Fruit fly (Drosophila melanogaster) whole organism, embryonic: ENCODE data around the gene zyd.

ENCODE experiments used
- ATbp ChIP-seq: fragments of 200-800 bp; sonication (Bioruptor generic); optimal IDR thresholded peaks from 2 replicates; lab custom pipeline; 2017; ENCODE audit warnings: missing biosample characterization, mild to moderate bottlenecking, missing genetic modification characterization, missing genetic modification reagents
- Adf1 ChIP-seq: fragments of 200-800 bp; sonication (Bioruptor generic); IDR thresholded peaks from 2 replicates; pipeline ENCODE4 v1.3.6; 2022; ENCODE audit warnings: missing biosample characterization, missing genetic modification characterization
- Atf-2 ChIP-seq: fragments of 200-800 bp; sonication (Bioruptor generic); optimal IDR thresholded peaks from 2 replicates; lab custom pipeline; 2016; ENCODE audit warnings: missing biosample characterization, missing genetic modification characterization
- Atf6 ChIP-seq: fragments of 200-800 bp; sonication (Bioruptor generic); IDR thresholded peaks from 2 replicates; pipeline ENCODE4 v1.3.6; 2022; ENCODE audit warnings: missing biosample characterization, missing genetic modification characterization
- BEAF-32 ChIP-seq: fragments of 200-800 bp; sonication (Bioruptor generic); optimal IDR thresholded peaks from 3 replicates; lab custom pipeline; 2017; ENCODE audit warnings: missing biosample characterization, missing genetic modification characterization, mild to moderate bottlenecking, moderate library complexity, missing genetic modification reagents
- Bdp1 ChIP-seq: fragments of 200-800 bp; sonication (Bioruptor generic); optimal IDR thresholded peaks from 3 replicates; lab custom pipeline; 2016; ENCODE audit warnings: missing biosample characterization, missing genetic modification characterization
- Blimp-1 ChIP-seq: fragments of 200-800 bp; sonication (Bioruptor generic); optimal IDR thresholded peaks from 3 replicates; lab custom pipeline; 2018; ENCODE audit warnings: missing biosample characterization, missing genetic modification characterization, mild to moderate bottlenecking, moderate library complexity, missing genetic modification reagents
- Bteb2 ChIP-seq: fragments of 200-800 bp; sonication (Bioruptor generic); optimal IDR thresholded peaks from 2 replicates; lab custom pipeline; 2016; ENCODE audit warnings: missing biosample characterization, missing genetic modification characterization
- CG10979 ChIP-seq: fragments of 200-800 bp; sonication (Bioruptor generic); optimal IDR thresholded peaks from 2 replicates; lab custom pipeline; 2018; ENCODE audit warnings: missing biosample characterization, mild to moderate bottlenecking, missing genetic modification characterization, moderate library complexity
- CG14667 ChIP-seq: fragments of 200-800 bp; sonication (Bioruptor generic); IDR thresholded peaks from 2 replicates; pipeline ENCODE4 v1.3.6; 2022; ENCODE audit warnings: missing biosample characterization, missing genetic modification characterization
- CG14965 ChIP-seq: fragments of 200-800 bp; sonication (Bioruptor generic); optimal IDR thresholded peaks from 2 replicates; lab custom pipeline; 2016; ENCODE audit warnings: missing biosample characterization, missing genetic modification characterization, borderline replicate concordance
- CG1529 ChIP-seq: fragments of 200-800 bp; sonication (Bioruptor generic); optimal IDR thresholded peaks from 3 replicates; lab custom pipeline; 2018; ENCODE audit warnings: missing biosample characterization, missing genetic modification characterization
- CG17328 ChIP-seq: fragments of 200-800 bp; sonication (Bioruptor generic); IDR thresholded peaks from 2 replicates; pipeline ENCODE4 v1.3.6; 2022; ENCODE audit warnings: missing biosample characterization, missing genetic modification characterization
- CG31388 ChIP-seq: fragments of 200-800 bp; sonication (Bioruptor generic); optimal IDR thresholded peaks from 2 replicates; lab custom pipeline; 2016; ENCODE audit warnings: missing biosample characterization, missing genetic modification characterization
- CG33557 ChIP-seq: fragments of 200-800 bp; sonication (Bioruptor generic); optimal IDR thresholded peaks from 2 replicates; lab custom pipeline; 2019; ENCODE audit warnings: missing biosample characterization, mild to moderate bottlenecking, missing genetic modification characterization, moderate library complexity
- CG6854 ChIP-seq: fragments of 200-800 bp; sonication (Bioruptor generic); optimal IDR thresholded peaks from 3 replicates; lab custom pipeline; 2017; ENCODE audit warnings: missing biosample characterization, mild to moderate bottlenecking, missing genetic modification characterization
- CG7556 ChIP-seq: fragments of 200-800 bp; sonication (Bioruptor generic); optimal IDR thresholded peaks from 2 replicates; lab custom pipeline; 2017; ENCODE audit warnings: missing biosample characterization, mild to moderate bottlenecking, missing genetic modification characterization
- CG8089 ChIP-seq: fragments of 200-800 bp; sonication (Bioruptor generic); optimal IDR thresholded peaks from 3 replicates; lab custom pipeline; 2016; ENCODE audit warnings: missing biosample characterization, missing genetic modification characterization
- CTCF ChIP-seq: fragments of 200-800 bp; sonication (Bioruptor generic); optimal IDR thresholded peaks from 2 replicates; lab custom pipeline; 2017; ENCODE audit warnings: missing biosample characterization, mild to moderate bottlenecking, missing genetic modification characterization, moderate library complexity
- D19A ChIP-seq: fragments of 200-800 bp; optimal IDR thresholded peaks from 3 replicates; lab custom pipeline; 2019; ENCODE audit warnings: missing biosample characterization, mild to moderate bottlenecking, missing genetic modification characterization, moderate library complexity
- Dbx ChIP-seq: fragments of 200-800 bp; sonication (Bioruptor generic); IDR thresholded peaks from 3 replicates; pipeline ENCODE4 v1.3.6; 2022; ENCODE audit warnings: missing biosample characterization, missing genetic modification characterization
- Dek ChIP-seq: fragments of 200-800 bp; sonication (Bioruptor generic); optimal IDR thresholded peaks from 3 replicates; lab custom pipeline; 2019; ENCODE audit warnings: missing biosample characterization, mild to moderate bottlenecking, missing genetic modification characterization, moderate library complexity
- Dp ChIP-seq: fragments of 200-800 bp; sonication (Bioruptor generic); optimal IDR thresholded peaks from 2 replicates; lab custom pipeline; 2018; ENCODE audit warnings: missing biosample characterization, mild to moderate bottlenecking, missing genetic modification characterization, moderate library complexity
- ERR ChIP-seq: fragments of 200-800 bp; sonication (Bioruptor generic); optimal IDR thresholded peaks from 2 replicates; lab custom pipeline; 2016; ENCODE audit warnings: missing biosample characterization, missing genetic modification characterization
- Eip74EF ChIP-seq, 2 experiments: fragments of 200-800 bp in 1 of 2; fragments of >200 bp in 1 of 2; sonication (Bioruptor generic) in 1 of 2; optimal IDR thresholded peaks; 2 replicates each; lab custom pipeline; 2017 to 2019; ENCODE audit warnings: missing biosample characterization in 2 of 2, missing genetic modification characterization in 2 of 2, mild to moderate bottlenecking in 1 of 2, moderate library complexity in 1 of 2
- HHEX ChIP-seq: fragments of 200-800 bp; sonication (Bioruptor generic); optimal IDR thresholded peaks from 3 replicates; lab custom pipeline; 2017; ENCODE audit warnings: missing biosample characterization, mild to moderate bottlenecking, missing genetic modification characterization, missing genetic modification reagents
- HLH4C ChIP-seq: fragments of 200-800 bp; sonication (Bioruptor generic); IDR thresholded peaks from 3 replicates; pipeline ENCODE4 v1.3.6; 2022; ENCODE audit warnings: missing biosample characterization, missing genetic modification characterization; ENCODE audit not compliant: partially characterized antibody
- HmgD ChIP-seq: fragments of 200-800 bp; sonication (Bioruptor generic); optimal IDR thresholded peaks from 3 replicates; lab custom pipeline; 2016; ENCODE audit warnings: missing biosample characterization, missing genetic modification characterization
- Six4 ChIP-seq: fragments of 200-800 bp; sonication (Bioruptor generic); optimal IDR thresholded peaks from 2 replicates; lab custom pipeline; 2016; ENCODE audit warnings: missing biosample characterization, missing genetic modification characterization
- Tbp ChIP-seq: fragments of >200 bp; optimal IDR thresholded peaks from 2 replicates; lab custom pipeline; 2018; ENCODE audit warnings: missing biosample characterization, missing genetic modification characterization
- Xrp1 ChIP-seq: fragments of 200-800 bp; sonication (Bioruptor generic); IDR thresholded peaks from 2 replicates; pipeline ENCODE4 v1.3.6; 2022; ENCODE audit warnings: missing biosample characterization, missing genetic modification characterization
- ab ChIP-seq: fragments of 200-800 bp; sonication (Bioruptor generic); optimal IDR thresholded peaks from 2 replicates; lab custom pipeline; 2016; ENCODE audit warnings: missing biosample characterization, missing genetic modification characterization
- al ChIP-seq: fragments of 200-800 bp; sonication (Bioruptor generic); IDR thresholded peaks from 2 replicates; pipeline ENCODE4 v1.3.6; 2022; ENCODE audit warnings: missing biosample characterization, missing genetic modification characterization
- az2 ChIP-seq: fragments of 200-800 bp; sonication (Bioruptor generic); optimal IDR thresholded peaks from 3 replicates; lab custom pipeline; 2016; ENCODE audit warnings: missing biosample characterization, missing genetic modification characterization
- bbx ChIP-seq: fragments of 200-800 bp; sonication (Bioruptor generic); IDR thresholded peaks from 2 replicates; pipeline ENCODE4 v1.3.6; 2022; ENCODE audit warnings: missing biosample characterization, missing genetic modification characterization; ENCODE audit not compliant: partially characterized antibody
- br ChIP-seq: fragments of >200 bp; optimal IDR thresholded peaks from 2 replicates; lab custom pipeline; 2017
- croc ChIP-seq: fragments of 200-800 bp; sonication (Bioruptor generic); conservative IDR thresholded peaks from 3 replicates; pipeline ENCODE4 v1.3.6; 2022; ENCODE audit warnings: missing biosample characterization, missing genetic modification characterization
- fd102C ChIP-seq: fragments of 200-800 bp; sonication (Bioruptor generic); optimal IDR thresholded peaks from 2 replicates; lab custom pipeline; 2018; ENCODE audit warnings: missing biosample characterization, mild to moderate bottlenecking, missing genetic modification characterization, moderate library complexity
- fu2 ChIP-seq: fragments of 200-800 bp; sonication (Bioruptor generic); optimal IDR thresholded peaks from 2 replicates; lab custom pipeline; 2016; ENCODE audit warnings: missing biosample characterization, missing genetic modification characterization
- gem ChIP-seq: fragments of 200-800 bp; sonication (Bioruptor generic); optimal IDR thresholded peaks from 2 replicates; lab custom pipeline; 2019; ENCODE audit warnings: missing biosample characterization, mild to moderate bottlenecking, missing genetic modification characterization, moderate library complexity
- hbn ChIP-seq: fragments of 200-800 bp; sonication (Bioruptor generic); IDR thresholded peaks from 2 replicates; pipeline ENCODE4 v1.3.6; 2022; ENCODE audit warnings: missing biosample characterization, missing genetic modification characterization; ENCODE audit not compliant: partially characterized antibody
- inv ChIP-seq: fragments of 200-800 bp; sonication (Bioruptor generic); IDR thresholded peaks from 2 replicates; pipeline ENCODE4 v1.3.6; 2022; ENCODE audit warnings: missing biosample characterization, missing genetic modification characterization; ENCODE audit not compliant: partially characterized antibody
- kni ChIP-seq: fragments of 200-800 bp; sonication (Bioruptor generic); optimal IDR thresholded peaks from 3 replicates; lab custom pipeline; 2017; ENCODE audit warnings: mild to moderate bottlenecking, missing biosample characterization, missing genetic modification reagents, missing genetic modification characterization
- nerfin-2 ChIP-seq: fragments of 200-800 bp; sonication (Bioruptor generic); IDR thresholded peaks from 2 replicates; pipeline ENCODE4 v1.3.6; 2022; ENCODE audit warnings: missing biosample characterization, missing genetic modification characterization; ENCODE audit not compliant: partially characterized antibody
- odd ChIP-seq: fragments of 200-800 bp; sonication (Bioruptor generic); optimal IDR thresholded peaks from 2 replicates; lab custom pipeline; 2017; ENCODE audit warnings: missing biosample characterization, mild to moderate bottlenecking, missing genetic modification characterization
- p53 ChIP-seq: fragments of 200-800 bp; sonication (Bioruptor generic); optimal IDR thresholded peaks from 2 replicates; lab custom pipeline; 2016; ENCODE audit warnings: missing biosample characterization, missing genetic modification characterization
- row ChIP-seq: fragments of 200-800 bp; sonication (Bioruptor generic); IDR thresholded peaks from 3 replicates; pipeline ENCODE4 v1.3.6; 2022; ENCODE audit warnings: missing biosample characterization, missing genetic modification characterization
- ssp ChIP-seq: fragments of 200-800 bp; sonication (Bioruptor generic); IDR thresholded peaks from 2 replicates; pipeline ENCODE4 v1.3.6; 2022; ENCODE audit warnings: missing biosample characterization, missing genetic modification characterization
- trh ChIP-seq: fragments of 200-800 bp; sonication (Bioruptor generic); optimal IDR thresholded peaks from 2 replicates; lab custom pipeline; 2016; ENCODE audit warnings: missing biosample characterization, missing genetic modification characterization
- ttk ChIP-seq: fragments of 200-800 bp; sonication (Bioruptor generic); IDR thresholded peaks from 2 replicates; pipeline ENCODE4 v2.1.2; 2022; ENCODE audit warnings: missing biosample characterization, missing genetic modification characterization
- wek ChIP-seq: fragments of 200-800 bp; sonication (Bioruptor generic); optimal IDR thresholded peaks from 3 replicates; lab custom pipeline; 2018; ENCODE audit warnings: missing biosample characterization, mild to moderate bottlenecking, missing genetic modification characterization, moderate library complexity
- zen ChIP-seq: fragments of 200-800 bp; sonication (Bioruptor generic); optimal IDR thresholded peaks from 3 replicates; lab custom pipeline; 2018; ENCODE audit warnings: missing biosample characterization, mild to moderate bottlenecking, missing genetic modification characterization, moderate library complexity

The zyd gene

dm6 chrX:23007399-23007798 lies 15.3 kb upstream of the zyd start (continued):
- TF ChIP-seq CG17328, result no peak
- TF ChIP-seq gem (tag; lab: Kevin White, UChicago), result peak; percentile 55
- peak; percentile 96 for TF ChIP-seq hbn (GFP tag; lab: Robert Waterston, UW)
- no peak for TF ChIP-seq odd
- 0 out of 2 replicates have a peak, but pooled peaks have one; percentile 33 for TF ChIP-seq al (GFP tag; lab: Robert Waterston, UW)
- TF ChIP-seq row (GFP tag; lab: Robert Waterston, UW), result peak; percentile 67
- no peak for TF ChIP-seq fu2
- TF ChIP-seq Six4, result no peak
- TF ChIP-seq Xrp1, result 0 out of 2 replicates have a peak, but pooled peaks have one; percentile 22
- no peak for TF ChIP-seq CG14667 (GFP tag; lab: Robert Waterston, UW)
- peak; percentile 20 for TF ChIP-seq HHEX (GFP tag; lab: Kevin White, UChicago)
- TF ChIP-seq HLH4C, result peak; percentile 97
- no peak for TF ChIP-seq CG8089
- no peak for TF ChIP-seq p53
- no peak for TF ChIP-seq Atf-2 (GFP tag; lab: Kevin White, UChicago)
- TF ChIP-seq Adf1 (GFP tag; lab: Robert Waterston, UW), result no peak
- TF ChIP-seq az2 (GFP tag; lab: Kevin White, UChicago), result no peak
- TF ChIP-seq zen (tag; lab: Kevin White, UChicago), result no peak
- no peak for TF ChIP-seq trh
- no peak for TF ChIP-seq br (lab: Kevin White, UChicago)
- TF ChIP-seq Dbx (GFP tag; lab: Robert Waterston, UW), result peak; percentile 59; the same call in 2 of the 3 replicates
- TF ChIP-seq wek, result no peak
- TF ChIP-seq CG31388, result no peak
- peak; percentile 12 for TF ChIP-seq CG7556 (GFP tag; lab: Kevin White, UChicago)
- peak; percentile 20 for TF ChIP-seq Blimp-1
- no peak for TF ChIP-seq croc (GFP tag; lab: Robert Waterston, UW)
- TF ChIP-seq CTCF, result no peak
- TF ChIP-seq Bdp1, result no peak
- peak; percentile 7 for TF ChIP-seq CG10979 (tag; lab: Kevin White, UChicago)
- no peak for TF ChIP-seq Atf6 (GFP tag; lab: Robert Waterston, UW)
- no peak for TF ChIP-seq Eip74EF (GFP tag; optimal IDR thresholded peaks at IDR 0.05; lab: Kevin White, UChicago)
- no peak for TF ChIP-seq kni (GFP tag; lab: Kevin White, UChicago)
- TF ChIP-seq ttk (GFP tag; lab: Robert Waterston, UW), result no peak
- peak; percentile 98 for TF ChIP-seq inv (GFP tag; lab: Robert Waterston, UW)
- TF ChIP-seq ATbp, result no peak
- TF ChIP-seq CG6854 (GFP tag; lab: Kevin White, UChicago), result no peak
- TF ChIP-seq HmgD (GFP tag; lab: Kevin White, UChicago), result peak; percentile 27
- peak; percentile 2 for TF ChIP-seq D19A
- TF ChIP-seq CG1529 (GFP tag; lab: Kevin White, UChicago), result no peak
- TF ChIP-seq fd102C, result no peak
- TF ChIP-seq BEAF-32, result peak; percentile 91
- no peak for TF ChIP-seq CG14965 (GFP tag; lab: Kevin White, UChicago)
- peak; percentile 36 for TF ChIP-seq Dp (GFP tag; lab: Kevin White, UChicago)
- no peak for TF ChIP-seq Bteb2 (GFP tag; lab: Kevin White, UChicago)
- no peak for TF ChIP-seq Dek (tag; lab: Kevin White, UChicago)
- no peak for TF ChIP-seq ab (GFP tag; lab: Kevin White, UChicago)
- no peak for TF ChIP-seq CG33557 (GFP tag; lab: Kevin White, UChicago)
- no peak for TF ChIP-seq ERR (GFP tag; lab: Kevin White, UChicago)
- TF ChIP-seq nerfin-2, result peak; percentile 97
- TF ChIP-seq bbx (GFP tag; lab: Robert Waterston, UW), result peak; percentile 98
- TF ChIP-seq Tbp (GFP tag; lab: Kevin White, UChicago), result no peak
- TF ChIP-seq ssp (GFP tag; lab: Robert Waterston, UW), result peak; percentile 38; the same call in 1 of the 2 replicates
